Worm (Caenorhabditis elegans): ENCODE results near the gene F10G2.4.

The F10G2.4 gene

DNA sequence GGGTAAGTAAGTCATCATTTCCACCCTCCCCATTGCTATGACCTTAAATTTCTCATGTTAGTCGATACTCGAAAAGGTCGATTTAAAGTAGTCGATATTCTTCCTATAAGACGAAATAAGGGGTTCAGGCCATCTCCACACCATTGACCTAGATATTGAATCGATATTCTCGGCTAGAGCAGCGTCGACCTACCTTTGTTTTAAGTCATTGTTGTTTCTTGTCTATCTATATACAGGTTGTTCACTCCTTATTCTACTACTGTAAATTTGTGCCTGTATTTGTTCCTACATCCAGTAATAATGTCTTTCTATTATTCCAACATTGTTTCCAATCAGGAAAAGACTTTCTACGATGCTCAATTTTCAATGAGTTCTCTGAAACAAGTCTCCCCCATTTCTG is at the start of gene F10G2.4:
Gene F10G2.4 (plus strand): TSS at position 301 of the 400 bp plus-strand sequence.
- TF ChIP-seq mep-1 (tag; optimal IDR thresholded peaks at IDR 0.05) (no peak), mab-5 (tag; optimal IDR thresholded peaks at IDR 0.05) (no peak), ceh-43 (GFP tag; optimal IDR thresholded peaks at IDR 0.05) (no peak), mls-2 (tag; optimal IDR thresholded peaks at IDR 0.05) (no peak), ham-2 (GFP tag; optimal IDR thresholded peaks at IDR 0.05) (no peak), flh-1 (GFP tag; optimal IDR thresholded peaks at IDR 0.05) (no peak), elt-3 (tag; optimal IDR thresholded peaks at IDR 0.05) (no peak), nhr-28 (tag; optimal IDR thresholded peaks at IDR 0.05) (no peak), pha-4 (tag; optimal IDR thresholded peaks at IDR 0.05) (no peak), blmp-1 (tag; optimal IDR thresholded peaks at IDR 0.05) (no peak)

DNA sequence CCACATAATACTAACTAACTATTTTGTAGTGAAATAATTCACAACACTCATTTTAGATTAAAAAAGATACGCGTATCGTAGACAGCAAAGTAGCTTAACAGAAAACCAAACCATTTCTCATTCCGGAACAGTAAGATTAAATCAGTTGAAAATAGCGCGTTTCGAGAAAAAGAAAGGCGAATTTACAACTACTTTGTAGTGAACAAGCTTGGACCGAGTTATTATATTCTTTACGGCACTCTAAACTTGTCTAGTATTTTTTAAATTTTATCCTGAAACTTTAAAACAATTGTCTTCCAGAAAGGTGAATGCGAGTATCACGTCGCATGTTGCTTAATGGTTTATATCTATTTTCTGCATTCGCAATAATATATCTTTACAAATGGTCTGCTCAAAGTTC is 47.9 kb upstream of the F10G2.4 start, which contains the start of gene C13A2.4:
Gene C13A2.4 (plus strand): TSS at position 301 of the 400 bp plus-strand sequence.
- TF ChIP-seq zip-8 (tag; optimal IDR thresholded peaks at IDR 0.05), result no peak
- TF ChIP-seq nhr-2 (tag; optimal IDR thresholded peaks at IDR 0.05), result no peak
- TF ChIP-seq cnd-1 (tag; optimal IDR thresholded peaks at IDR 0.05), result no peak
- no peak for TF ChIP-seq hlh-1 (tag; optimal IDR thresholded peaks at IDR 0.05)
- TF ChIP-seq drap-1 (GFP tag; optimal IDR thresholded peaks at IDR 0.05), result no peak
- no peak for TF ChIP-seq flh-1 (GFP tag; optimal IDR thresholded peaks at IDR 0.05)
- TF ChIP-seq sptf-1 (tag; optimal IDR thresholded peaks at IDR 0.05), result no peak
- no peak for TF ChIP-seq snpc-4 (tag; optimal IDR thresholded peaks at IDR 0.05)
- TF ChIP-seq tbx-8 (GFP tag; optimal IDR thresholded peaks at IDR 0.05), result no peak
- no peak for TF ChIP-seq nhr-28 (tag; optimal IDR thresholded peaks at IDR 0.05)
- no peak for TF ChIP-seq unc-120 (tag; optimal IDR thresholded peaks at IDR 0.05; ENCODE audit: poor library complexity, severe bottlenecking)
- TF ChIP-seq nhr-12 (tag; optimal IDR thresholded peaks at IDR 0.05), result no peak
- no peak for TF ChIP-seq unc-39 (tag; optimal IDR thresholded peaks at IDR 0.05)
- no peak for TF ChIP-seq nhr-76 (tag; optimal IDR thresholded peaks at IDR 0.05)
- TF ChIP-seq mls-2 (tag; optimal IDR thresholded peaks at IDR 0.05), result no peak

DNA sequence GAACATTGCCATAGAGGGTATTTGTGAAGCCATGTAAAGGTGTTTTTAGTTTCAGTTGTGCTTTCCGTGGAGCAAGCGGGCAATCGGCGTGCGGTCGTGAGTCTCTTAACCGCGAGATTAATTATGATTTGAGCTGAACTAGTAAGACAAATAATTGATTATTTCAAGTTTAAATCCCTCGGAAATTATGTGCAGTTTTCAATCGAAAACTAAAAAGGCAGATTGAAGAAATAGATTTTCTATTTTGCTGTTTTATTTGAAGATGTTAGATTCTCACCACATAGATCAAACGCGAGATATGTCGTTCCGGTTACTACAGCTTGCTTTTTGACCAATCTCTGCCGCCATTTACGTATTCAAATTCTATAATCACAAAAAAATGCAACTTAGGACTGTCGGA is 45.0 kb upstream of the F10G2.4 start, which contains the start of gene C13A2.3:
Gene C13A2.3 (plus strand): TSS at position 301 of the 400 bp plus-strand sequence.
- TF ChIP-seq tbx-8 (GFP tag; optimal IDR thresholded peaks at IDR 0.05) (no peak), ceh-83 (GFP tag; optimal IDR thresholded peaks at IDR 0.05) (no peak), unc-120 (tag; optimal IDR thresholded peaks at IDR 0.05; ENCODE audit: poor library complexity, severe bottlenecking) (no peak), nhr-2 (tag; optimal IDR thresholded peaks at IDR 0.05) (no peak), drap-1 (GFP tag; optimal IDR thresholded peaks at IDR 0.05) (no peak), nhr-12 (tag; optimal IDR thresholded peaks at IDR 0.05) (no peak), lsy-2 (tag; optimal IDR thresholded peaks at IDR 0.05) (no peak), ztf-11 (tag; optimal IDR thresholded peaks at IDR 0.05) (no peak)

ce11 chrV:7288699-7289098 is 38.3 kb upstream of the F10G2.4 start, which contains the start of gene C13A2.1:
Gene C13A2.1, plus strand, starts transcription at chrV:7288999.
- TF ChIP-seq mls-2 (tag; optimal IDR thresholded peaks at IDR 0.05), result no peak
- TF ChIP-seq hlh-1 (tag; optimal IDR thresholded peaks at IDR 0.05), result no peak
- no peak for TF ChIP-seq nhr-12 (tag; optimal IDR thresholded peaks at IDR 0.05)
- TF ChIP-seq drap-1 (GFP tag; optimal IDR thresholded peaks at IDR 0.05), result no peak
- TF ChIP-seq snpc-4 (tag; optimal IDR thresholded peaks at IDR 0.05), result no peak
- TF ChIP-seq unc-62 (GFP tag; optimal IDR thresholded peaks at IDR 0.05), result no peak
- no peak for TF ChIP-seq pha-4 (tag; optimal IDR thresholded peaks at IDR 0.05)
- TF ChIP-seq cnd-1 (tag; optimal IDR thresholded peaks at IDR 0.05), result no peak
- no peak for TF ChIP-seq nhr-237 (tag; optimal IDR thresholded peaks at IDR 0.05)
- TF ChIP-seq blmp-1 (tag; optimal IDR thresholded peaks at IDR 0.05), result no peak
- TF ChIP-seq bed-3 (GFP tag; optimal IDR thresholded peaks at IDR 0.05), result no peak
- no peak for TF ChIP-seq nhr-28 (tag; optimal IDR thresholded peaks at IDR 0.05)
- TF ChIP-seq nhr-76 (tag; optimal IDR thresholded peaks at IDR 0.05), result no peak
- TF ChIP-seq elt-3 (tag; optimal IDR thresholded peaks at IDR 0.05), result no peak
- no peak for TF ChIP-seq sem-2 (GFP tag; optimal IDR thresholded peaks at IDR 0.05)
- TF ChIP-seq M03D4.4 (tag; optimal IDR thresholded peaks at IDR 0.05), result no peak
- TF ChIP-seq ham-2 (GFP tag; optimal IDR thresholded peaks at IDR 0.05), result no peak

DNA sequence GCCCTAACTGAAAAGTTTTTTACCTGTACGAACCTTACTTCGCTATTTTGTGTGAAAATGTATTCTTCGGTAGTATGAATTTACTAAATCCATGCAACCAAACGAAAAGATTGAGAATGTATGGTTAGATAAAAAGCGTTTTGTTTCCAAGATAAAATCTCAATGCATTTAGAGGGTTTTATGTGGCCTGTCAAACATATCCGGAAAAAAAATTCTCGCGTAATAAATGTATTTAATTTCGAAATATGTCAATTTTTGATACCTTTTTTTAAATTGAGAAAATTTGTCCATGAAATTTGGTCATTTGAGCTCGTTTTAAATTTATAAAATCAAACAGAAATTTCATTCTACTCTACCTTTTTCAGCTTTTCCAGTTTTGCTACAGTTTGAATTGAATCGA is 31.8 kb upstream of the F10G2.4 start, which contains the start of gene F07G11.4:
Gene F07G11.4 (minus strand): TSS at position 101 of the 400 bp plus-strand sequence.
- TF ChIP-seq ceh-43 (GFP tag; optimal IDR thresholded peaks at IDR 0.05) (no peak), drap-1 (GFP tag; optimal IDR thresholded peaks at IDR 0.05) (no peak), nhr-76 (tag; optimal IDR thresholded peaks at IDR 0.05) (no peak), sptf-1 (tag; optimal IDR thresholded peaks at IDR 0.05) (no peak), zip-8 (tag; optimal IDR thresholded peaks at IDR 0.05) (no peak), sem-2 (GFP tag; optimal IDR thresholded peaks at IDR 0.05) (no peak), tbx-8 (GFP tag; optimal IDR thresholded peaks at IDR 0.05) (no peak), ceh-39 (tag; optimal IDR thresholded peaks at IDR 0.05) (no peak), nhr-12 (tag; optimal IDR thresholded peaks at IDR 0.05) (no peak), mep-1 (tag; optimal IDR thresholded peaks at IDR 0.05) (no peak), lin-13 (tag; optimal IDR thresholded peaks at IDR 0.05) (no peak), M03D4.4 (tag; optimal IDR thresholded peaks at IDR 0.05) (no peak), flh-1 (GFP tag; optimal IDR thresholded peaks at IDR 0.05) (no peak)

Data from whole organism, mixed stage, embryonic.